Worm (Caenorhabditis elegans): Measurements from ENCODE around the gene ZK757.10.
A peak's percentile ranks its signal among the peaks of the same experiment; 100 is the strongest.
"Not testable (repeated sequence)": the region's sequence is repeated elsewhere in the genome, so short reads cannot be mapped to it uniquely, and the experiment has no call there.

The ZK757.10 gene

ce11 chrIII:9843715-9844114 lies 33.3 kb upstream of the ZK757.10 start, which contains the start of gene K11H3.5:
TSS of gene K11H3.5 (plus strand) at chrIII:9843768.
- no peak for TF ChIP-seq rec-8 (tag; optimal IDR thresholded peaks at IDR 0.05)
- no peak for TF ChIP-seq ceh-91 (GFP tag; IDR thresholded peaks at IDR 0.05)
- TF ChIP-seq attf-3 (GFP tag; conservative IDR thresholded peaks at IDR 0.05) = no peak
- no peak for TF ChIP-seq Y56A3A.18 (GFP tag; IDR thresholded peaks at IDR 0.05)
- no peak for TF ChIP-seq C06A6.2 (GFP tag; conservative IDR thresholded peaks at IDR 0.05)
- TF ChIP-seq F57C9.4 (tag; optimal IDR thresholded peaks at IDR 0.05) = no peak

ce11 chrIII:9846093-9846492 lies 31.0 kb upstream of the ZK757.10 start, which contains the start of gene K11H3.2:
TSS of gene K11H3.2 (plus strand) at chrIII:9846393.
- TF ChIP-seq lsl-1 (GFP tag; optimal IDR thresholded peaks at IDR 0.05) = peak; percentile 13
- no peak for TF ChIP-seq ceh-40 (GFP tag; IDR thresholded peaks at IDR 0.05)

- peak; percentile 27 for TF ChIP-seq attf-5 (GFP tag; optimal IDR thresholded peaks at IDR 0.05)
- TF ChIP-seq F49E8.2 (tag; optimal IDR thresholded peaks at IDR 0.05; ENCODE audit: insufficient read depth) = peak; percentile 44
- no peak for TF ChIP-seq K12H6.12 (tag; optimal IDR thresholded peaks at IDR 0.05)
- no peak for TF ChIP-seq bed-2 (GFP tag; IDR thresholded peaks at IDR 0.05)
- TF ChIP-seq lsl-1 (GFP tag; optimal IDR thresholded peaks at IDR 0.05) = peak; percentile 40
- peak; percentile 35 for TF ChIP-seq snpc-1.3 (tag; optimal IDR thresholded peaks at IDR 0.05; ENCODE audit: insufficient read depth)
- TF ChIP-seq ets-4 (GFP tag; optimal IDR thresholded peaks at IDR 0.05) = no peak
- TF ChIP-seq mcd-1 (GFP tag; IDR thresholded peaks at IDR 0.05) = peak; percentile 73
- TF ChIP-seq lin-54 (GFP tag; optimal IDR thresholded peaks at IDR 0.05) = peak; percentile 0
- TF ChIP-seq F33H1.4 (GFP tag; IDR thresholded peaks at IDR 0.05) = 0 out of 2 replicates have a peak, but pooled peaks have one; percentile 32
- TF ChIP-seq tbp1 (GFP tag; optimal IDR thresholded peaks at IDR 0.05) = peak; percentile 21
- TF ChIP-seq sdz-38 (tag; optimal IDR thresholded peaks at IDR 0.05) = no peak
- no peak for TF ChIP-seq ztf-25 (GFP tag; IDR thresholded peaks at IDR 0.05)
- peak; percentile 69 for TF ChIP-seq madf-6 (GFP tag; IDR thresholded peaks at IDR 0.05)
Observed at ce11 chrIII:9848083-9848482, 29.0 kb upstream of the ZK757.10 start, which contains the start of gene mrpl-36. TSS of gene mrpl-36 (minus strand) at chrIII:9848116.

- TF ChIP-seq hlh-26 (GFP tag; conservative IDR thresholded peaks at IDR 0.05) (no peak), lin-54 (GFP tag; optimal IDR thresholded peaks at IDR 0.05) (peak; percentile 48), rcor-1 (GFP tag; IDR thresholded peaks at IDR 0.05) (0 out of 2 replicates have a peak, but pooled peaks have one; percentile 21), let-607 (tag; optimal IDR thresholded peaks at IDR 0.05) (no peak), hmg-1.2 (GFP tag; IDR thresholded peaks at IDR 0.05) (no peak), pha-4 (tag; optimal IDR thresholded peaks at IDR 0.05) (no peak), snpc-3.4 (tag; optimal IDR thresholded peaks at IDR 0.05) (no peak), madf-6 (GFP tag; IDR thresholded peaks at IDR 0.05) (peak; percentile 46)
Observed at ce11 chrIII:9848603-9849002, 28.4 kb upstream of the ZK757.10 start.

ce11 chrIII:9849111-9849510 lies 27.9 kb upstream of the ZK757.10 start:
- TF ChIP-seq rpc-1 (optimal IDR thresholded peaks at IDR 0.05) = not testable (repeated sequence)
- peak; percentile 49 for TF ChIP-seq rpc-1 (tag; optimal IDR thresholded peaks at IDR 0.05)
- peak; percentile 64; the same call in 1 of the 2 replicates for TF ChIP-seq Y79H2A.3 (GFP tag; conservative IDR thresholded peaks at IDR 0.05)
- TF ChIP-seq madf-6 (GFP tag; IDR thresholded peaks at IDR 0.05) = peak; percentile 59
- TF ChIP-seq pbrm-1 (GFP tag; IDR thresholded peaks at IDR 0.05) = 0 out of 2 replicates have a peak, but pooled peaks have one; percentile 42
- peak; percentile 39 for TF ChIP-seq hmg-1.2 (GFP tag; IDR thresholded peaks at IDR 0.05)
- TF ChIP-seq ztf-28 (GFP tag; IDR thresholded peaks at IDR 0.05) = 0 out of 2 replicates have a peak, but pooled peaks have one; percentile 53
- peak; percentile 73 for TF ChIP-seq tbp1 (GFP tag; optimal IDR thresholded peaks at IDR 0.05)
- peak; percentile 73; the same call in 1 of the 2 replicates for TF ChIP-seq lin-26 (GFP tag; IDR thresholded peaks at IDR 0.05)
- TF ChIP-seq B0261.1 (tag; optimal IDR thresholded peaks at IDR 0.05) = peak; percentile 43
- 0 out of 2 replicates have a peak, but pooled peaks have one; percentile 57 for TF ChIP-seq madf-3 (GFP tag; IDR thresholded peaks at IDR 0.05)
- TF ChIP-seq egrh-3 (GFP tag; IDR thresholded peaks at IDR 0.05) = 0 out of 2 replicates have a peak, but pooled peaks have one; percentile 14
- peak; percentile 21; the same call in 1 of the 2 replicates for TF ChIP-seq ekl-4 (GFP tag; IDR thresholded peaks at IDR 0.05)
- peak; percentile 29; the same call in 1 of the 2 replicates for TF ChIP-seq madf-8 (GFP tag; conservative IDR thresholded peaks at IDR 0.05)
- TF ChIP-seq mcd-1 (GFP tag; IDR thresholded peaks at IDR 0.05) = peak; percentile 74

All from whole organism, young adult.